Fruit fly (Drosophila melanogaster) whole organism, wandering third instar larva: ENCODE results near the gene CG3091.

Source experiments
- Abd-B ChIP-seq: fragments of >200 bp; optimal IDR thresholded peaks from 2 replicates; lab custom pipeline; 2017; ENCODE audit warnings: missing biosample characterization, missing genetic modification characterization
- CG9705 ChIP-seq: fragments of 200-800 bp; sonication (Bioruptor generic); optimal IDR thresholded peaks from 2 replicates; lab custom pipeline; 2018; ENCODE audit warnings: missing biosample characterization, mild to moderate bottlenecking, missing genetic modification characterization
- CrebA ChIP-seq: fragments of 200-800 bp; sonication (Bioruptor generic); optimal IDR thresholded peaks from 2 replicates; lab custom pipeline; 2016; ENCODE audit warnings: missing biosample characterization, mild to moderate bottlenecking, missing genetic modification characterization, borderline replicate concordance
- HLH106 ChIP-seq: fragments of 200-800 bp; optimal IDR thresholded peaks from 3 replicates; lab custom pipeline; 2019; ENCODE audit warnings: missing biosample characterization, mild to moderate bottlenecking, missing genetic modification characterization, moderate library complexity
- Hnf4 ChIP-seq: fragments of 200-800 bp; sonication (Bioruptor generic); optimal IDR thresholded peaks from 2 replicates; lab custom pipeline; 2016; ENCODE audit warnings: missing biosample characterization, mild to moderate bottlenecking, missing genetic modification characterization
- Hr78 ChIP-seq: fragments of >200 bp; optimal IDR thresholded peaks from 2 replicates; lab custom pipeline; 2017; ENCODE audit warnings: missing biosample characterization, missing genetic modification characterization
- Jra ChIP-seq: sonication (Bioruptor generic); optimal IDR thresholded peaks from 2 replicates; lab custom pipeline; 2016; ENCODE audit warnings: missing biosample characterization, missing genetic modification characterization
- Mio ChIP-seq: sonication (Bioruptor generic); optimal IDR thresholded peaks from 2 replicates; lab custom pipeline; 2016; ENCODE audit warnings: missing biosample characterization, missing genetic modification characterization
- N ChIP-seq: fragments of >200 bp; optimal IDR thresholded peaks from 2 replicates; lab custom pipeline; 2018; ENCODE audit warnings: missing biosample characterization, missing external identifiers, missing genetic modification characterization
- OdsH ChIP-seq: fragments of 200-800 bp; sonication (Bioruptor generic); optimal IDR thresholded peaks from 2 replicates; lab custom pipeline; 2016; ENCODE audit warnings: missing biosample characterization, mild to moderate bottlenecking, missing genetic modification characterization
- Rel ChIP-seq, 2 experiments: fragments of 200-800 bp; sonication (Bioruptor generic) in 1 of 2; optimal IDR thresholded peaks; 2 replicates in 1 of 2; 3 replicates in 1 of 2; lab custom pipeline; 2016 to 2019; ENCODE audit warnings: mild to moderate bottlenecking in 2 of 2, missing biosample characterization in 2 of 2, missing genetic modification characterization in 2 of 2, moderate library complexity in 1 of 2
- Vsx2 ChIP-seq: fragments of 200-300, 225-300 bp; sonication (Bioruptor generic); optimal IDR thresholded peaks from 2 replicates; lab custom pipeline; 2018; ENCODE audit warnings: missing biosample characterization, missing genetic modification characterization; ENCODE audit not compliant: partially characterized antibody
- br ChIP-seq: fragments of 200-800 bp; sonication (Bioruptor generic); optimal IDR thresholded peaks from 2 replicates; lab custom pipeline; 2016; ENCODE audit warnings: missing biosample characterization, missing genetic modification characterization
- brk ChIP-seq: fragments of 200-800 bp; sonication (Bioruptor generic); optimal IDR thresholded peaks from 2 replicates; lab custom pipeline; 2016; ENCODE audit warnings: missing biosample characterization, mild to moderate bottlenecking, missing genetic modification characterization
- dmrt93B ChIP-seq: fragments of 200-800 bp; sonication (Bioruptor generic); optimal IDR thresholded peaks from 2 replicates; lab custom pipeline; 2018; ENCODE audit warnings: missing biosample characterization, mild to moderate bottlenecking, missing genetic modification characterization
- dsf ChIP-seq: sonication (Bioruptor generic); optimal IDR thresholded peaks from 2 replicates; lab custom pipeline; 2016; ENCODE audit warnings: missing biosample characterization, missing genetic modification characterization, borderline replicate concordance
- foxo ChIP-seq, 2 experiments: fragments of 200-800 bp; sonication (Bioruptor generic); optimal IDR thresholded peaks; 2 replicates in 1 of 2; 3 replicates in 1 of 2; lab custom pipeline; 2016 to 2017; ENCODE audit warnings: missing biosample characterization in 2 of 2, missing genetic modification characterization in 2 of 2
- fru ChIP-seq: fragments of 200-800 bp; sonication (Bioruptor generic); optimal IDR thresholded peaks from 3 replicates; lab custom pipeline; 2016; ENCODE audit warnings: missing biosample characterization, mild to moderate bottlenecking, missing genetic modification characterization
- h ChIP-seq: fragments of 200-800 bp; sonication (Bioruptor generic); optimal IDR thresholded peaks from 3 replicates; lab custom pipeline; 2016; ENCODE audit warnings: missing biosample characterization, mild to moderate bottlenecking, missing genetic modification characterization
- jim ChIP-seq: fragments of 175-275, 200-325 bp; sonication (Bioruptor generic); optimal IDR thresholded peaks from 2 replicates; lab custom pipeline; 2016; ENCODE audit warnings: missing biosample characterization, mild to moderate bottlenecking, missing genetic modification characterization
- lola ChIP-seq: fragments of >200 bp; optimal IDR thresholded peaks from 2 replicates; lab custom pipeline; 2017; ENCODE audit warnings: missing biosample characterization, missing genetic modification characterization
- psq ChIP-seq: fragments of 200-800 bp; sonication (Bioruptor generic); optimal IDR thresholded peaks from 3 replicates; lab custom pipeline; 2017; ENCODE audit warnings: missing biosample characterization, mild to moderate bottlenecking, missing genetic modification characterization, moderate library complexity
- rgr ChIP-seq: fragments of 200-800 bp; sonication (Bioruptor generic); optimal IDR thresholded peaks from 3 replicates; lab custom pipeline; 2016; ENCODE audit warnings: missing biosample characterization, mild to moderate bottlenecking, missing genetic modification characterization
- usp ChIP-seq: fragments of >200 bp; optimal IDR thresholded peaks from 2 replicates; lab custom pipeline; 2017; ENCODE audit warnings: missing biosample characterization, missing genetic modification characterization
- woc ChIP-seq: sonication (Bioruptor generic); optimal IDR thresholded peaks from 2 replicates; lab custom pipeline; 2016; ENCODE audit warnings: missing biosample characterization, mild to moderate bottlenecking, missing genetic modification characterization

The CG3091 gene

DNA sequence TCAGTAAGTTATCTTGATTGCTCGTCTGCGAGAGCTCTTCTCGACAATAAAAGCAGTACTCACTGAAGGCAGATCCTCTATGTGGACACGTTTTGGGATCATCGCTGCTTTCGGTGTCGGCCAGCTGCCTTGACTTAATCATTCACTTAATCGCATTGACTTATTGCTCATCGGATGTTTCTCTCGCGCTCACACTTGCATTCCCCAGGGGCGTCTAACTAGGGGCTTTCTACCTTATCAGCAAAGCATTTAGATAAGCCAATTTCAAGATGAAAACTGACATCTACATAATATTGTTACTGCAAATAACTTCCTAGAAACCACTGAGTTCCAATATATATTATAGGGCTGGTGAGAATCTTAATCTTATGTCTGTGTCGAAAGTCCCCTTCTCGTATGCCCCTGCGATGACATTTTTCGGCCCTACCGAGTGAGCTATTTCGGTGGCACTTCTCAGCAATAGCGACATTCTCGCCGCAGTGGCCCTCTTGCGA is 41.6 kb downstream of the CG3091 start:
- TF ChIP-seq Rel (GFP tag; optimal IDR thresholded peaks at IDR 0.05; lab: Kevin White, UChicago), result no peak
- TF ChIP-seq Rel (tag; optimal IDR thresholded peaks at IDR 0.05; lab: Kevin White, UChicago), result peak; percentile 65
- peak; percentile 15 for TF ChIP-seq h (GFP tag; lab: Kevin White, UChicago)
- no peak for TF ChIP-seq N (GFP tag; lab: Kevin White, UChicago)
- peak; percentile 36 for TF ChIP-seq fru (GFP tag; lab: Kevin White, UChicago)
- peak in 1 of 2 experiments; percentile 23 for TF ChIP-seq foxo (GFP tag; optimal IDR thresholded peaks at IDR 0.05; lab: Kevin White, UChicago)
- no peak for TF ChIP-seq dsf (GFP tag; lab: Kevin White, UChicago)
- peak; percentile 36 for TF ChIP-seq HLH106

DNA sequence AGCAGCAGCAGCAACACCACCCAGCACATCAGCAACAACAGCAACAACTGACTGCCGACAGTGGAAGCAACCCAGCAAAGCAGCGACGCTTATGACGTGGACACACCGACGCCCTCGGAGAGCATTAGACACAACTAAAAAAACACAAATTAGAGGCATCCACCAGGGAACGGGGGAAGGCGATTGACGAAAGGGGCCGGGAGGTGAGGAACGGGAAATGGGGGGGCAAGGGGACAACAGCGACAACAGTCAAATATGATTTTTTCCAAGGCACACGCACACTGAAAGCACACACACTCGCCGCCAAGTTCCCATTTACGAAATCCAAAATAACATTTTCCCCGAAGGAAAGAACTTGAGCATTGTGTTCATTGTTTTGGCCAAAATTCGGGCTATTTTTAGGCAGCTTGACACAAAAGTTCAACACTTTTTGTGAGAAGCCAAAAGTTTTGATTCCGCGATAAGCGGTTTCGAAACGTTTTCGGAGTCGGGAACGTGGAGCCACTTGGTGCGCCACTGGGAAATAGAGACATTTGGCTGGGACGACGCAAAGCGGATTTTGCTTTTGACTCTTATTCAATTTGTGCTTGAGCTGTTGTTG is 45.3 kb downstream of the CG3091 start:
- no peak for TF ChIP-seq Jra (GFP tag; lab: Kevin White, UChicago)
- no peak for TF ChIP-seq lola (GFP tag; lab: Kevin White, UChicago)
- TF ChIP-seq br (GFP tag; lab: Kevin White, UChicago), result no peak
- no peak for TF ChIP-seq woc
- TF ChIP-seq Rel (GFP tag; optimal IDR thresholded peaks at IDR 0.05; lab: Kevin White, UChicago), result no peak
- no peak for TF ChIP-seq Rel (tag; optimal IDR thresholded peaks at IDR 0.05; lab: Kevin White, UChicago)
- TF ChIP-seq CG9705 (GFP tag; lab: Kevin White, UChicago), result no peak
- no peak for TF ChIP-seq N (GFP tag; lab: Kevin White, UChicago)
- TF ChIP-seq OdsH (GFP tag; lab: Kevin White, UChicago), result no peak
- TF ChIP-seq Hnf4, result no peak
- TF ChIP-seq psq (GFP tag; lab: Kevin White, UChicago), result no peak
- no peak for TF ChIP-seq brk
- TF ChIP-seq, all 38 proteins: peak for 0

DNA sequence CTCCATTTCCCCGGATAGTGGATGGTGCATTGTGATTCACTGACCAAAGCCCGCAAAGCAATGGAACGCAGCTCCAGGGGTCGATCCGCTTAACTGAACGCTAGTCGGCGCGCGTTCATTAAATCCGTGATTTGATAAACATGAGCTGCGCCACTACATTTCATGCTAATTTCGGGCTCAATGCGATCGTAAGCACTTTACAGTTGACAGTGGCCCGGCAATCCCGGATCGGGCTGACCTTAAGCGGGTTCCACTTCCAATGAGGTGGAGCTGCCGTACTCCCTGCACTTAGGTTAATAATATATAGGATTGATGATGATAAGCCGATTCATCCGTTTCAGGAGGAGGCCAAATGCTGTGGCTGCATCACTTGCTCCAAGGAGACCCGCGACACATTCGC is 50.2 kb downstream of the CG3091 start, which contains the start of gene FarO:
FarO (minus strand) TSS at position 101 of the 400 bp plus-strand sequence.
- TF ChIP-seq Hnf4 (no peak), jim (GFP tag; lab: Kevin White, UChicago) (no peak), fru (GFP tag; lab: Kevin White, UChicago) (no peak), Vsx2 (GFP tag; lab: Kevin White, UChicago) (no peak), Hr78 (GFP tag; lab: Kevin White, UChicago) (no peak), dmrt93B (no peak), Rel (GFP tag; optimal IDR thresholded peaks at IDR 0.05; lab: Kevin White, UChicago) (no peak), Rel (tag; optimal IDR thresholded peaks at IDR 0.05; lab: Kevin White, UChicago) (no peak), Abd-B (GFP tag; lab: Kevin White, UChicago) (no peak), Mio (GFP tag; lab: Kevin White, UChicago) (no peak), N (GFP tag; lab: Kevin White, UChicago) (no peak), rgr (GFP tag; lab: Kevin White, UChicago) (no peak), usp (GFP tag; lab: Kevin White, UChicago) (no peak), CrebA (no peak)
